Worm (Caenorhabditis elegans) whole organism, L1 larva: ENCODE results near the gene pigq-1.
"Not testable (repeated sequence)": the region's sequence is repeated elsewhere in the genome, so short reads cannot be mapped to it uniquely, and the experiment has no call there.

Experiments used
- C34B4.2 ChIP-seq: sonication (generic microtip); optimal IDR thresholded peaks from 2 replicates; lab custom pipeline; 2017; ENCODE audit warnings: mild to moderate bottlenecking, missing genetic modification characterization, missing compliant biosample characterization
- ama-1 ChIP-seq: fragments of 150-350 bp; optimal IDR thresholded peaks from 2 replicates; lab custom pipeline; 2014
- blmp-1 ChIP-seq: fragments of 150-350 bp; optimal IDR thresholded peaks from 2 replicates; lab custom pipeline; 2014; ENCODE audit warnings: missing biosample characterization, missing genetic modification characterization
- ceh-82 ChIP-seq, 3 experiments: fragments of 150-350 bp in 1 of 3; sonication (generic microtip) in 2 of 3; optimal IDR thresholded peaks; 2 replicates each; lab custom pipeline; 2014 to 2017; ENCODE audit warnings: missing biosample characterization in 3 of 3, missing genetic modification characterization in 3 of 3
- efl-1 ChIP-seq, 4 experiments: fragments of 150-350 bp; optimal IDR thresholded peaks in 3 of 4; peaks in 1 of 4; 1 replicate in 1 of 4; 2 replicates in 3 of 4; lab custom pipeline; 2014; ENCODE audit warnings: missing biosample characterization in 2 of 4, missing genetic modification characterization in 2 of 4, missing genetic modification reagents in 2 of 4
- efl-3 ChIP-seq: fragments of 200-800 bp; sonication (Bioruptor generic); optimal IDR thresholded peaks from 2 replicates; lab custom pipeline; 2018; ENCODE audit warnings: mild to moderate bottlenecking, missing genetic modification characterization, missing compliant biosample characterization
- egl-27 ChIP-seq, 2 experiments: fragments of 150-350 bp in 1 of 2; sonication (generic microtip); optimal IDR thresholded peaks; 3 replicates each; lab custom pipeline; 2017 to 2018; ENCODE audit warnings: missing biosample characterization in 2 of 2, missing genetic modification characterization in 2 of 2, missing genetic modification reagents in 2 of 2
- elt-2 ChIP-seq: sonication (generic microtip); optimal IDR thresholded peaks from 2 replicates; lab custom pipeline; 2016; ENCODE audit warnings: missing genetic modification characterization, mild to moderate bottlenecking, inconsistent platforms, missing compliant biosample characterization, missing genetic modification reagents
- fkh-10 ChIP-seq: sonication (generic microtip); optimal IDR thresholded peaks from 2 replicates; lab custom pipeline; 2017; ENCODE audit warnings: missing biosample characterization, missing genetic modification reagents, missing genetic modification characterization
- fkh-8 ChIP-seq: sonication (generic microtip); optimal IDR thresholded peaks from 2 replicates; lab custom pipeline; 2016; ENCODE audit warnings: mild to moderate bottlenecking, missing genetic modification characterization, missing compliant biosample characterization
- fos-1 ChIP-seq: fragments of 150-350 bp; optimal IDR thresholded peaks from 2 replicates; lab custom pipeline; 2014; ENCODE audit warnings: missing biosample characterization, missing genetic modification characterization
- hpl-2 ChIP-seq: fragments of 150-350 bp; optimal IDR thresholded peaks from 2 replicates; lab custom pipeline; 2014; ENCODE audit warnings: missing biosample characterization, missing genetic modification reagents, missing genetic modification characterization
- isw-1 ChIP-seq: fragments of 200-800 bp; sonication (Bioruptor generic); IDR thresholded peaks from 2 replicates; pipeline ENCODE4 v1.3.6; 2022; ENCODE audit warnings: missing genetic modification characterization, missing compliant biosample characterization
- jun-1 ChIP-seq: fragments of 150-350 bp; optimal IDR thresholded peaks from 2 replicates; lab custom pipeline; 2014; ENCODE audit warnings: missing biosample characterization, missing genetic modification reagents, missing genetic modification characterization
- lin-39 ChIP-seq: fragments of 150-350 bp; optimal IDR thresholded peaks from 2 replicates; lab custom pipeline; 2014; ENCODE audit warnings: missing biosample characterization, missing genetic modification reagents, missing genetic modification characterization
- lir-3 ChIP-seq: sonication (generic microtip); optimal IDR thresholded peaks from 2 replicates; lab custom pipeline; 2016; ENCODE audit warnings: mild to moderate bottlenecking, missing genetic modification characterization, moderate library complexity, missing compliant biosample characterization; ENCODE audit not compliant: poor library complexity
- lsy-2 ChIP-seq, 2 experiments: fragments of 150-350 bp; optimal IDR thresholded peaks; 2 replicates each; lab custom pipeline; 2014; ENCODE audit warnings: missing biosample characterization in 2 of 2, missing genetic modification characterization in 2 of 2
- mef-2 ChIP-seq: fragments of 150-350 bp; optimal IDR thresholded peaks from 2 replicates; lab custom pipeline; 2014; ENCODE audit warnings: missing biosample characterization, missing genetic modification characterization
- nhr-12 ChIP-seq: sonication (generic microtip); optimal IDR thresholded peaks from 2 replicates; lab custom pipeline; 2017; ENCODE audit warnings: missing biosample characterization, missing genetic modification characterization
- nhr-19 ChIP-seq: fragments of 200-800 bp; sonication (Bioruptor generic); conservative IDR thresholded peaks from 2 replicates; pipeline ENCODE4 v1.3.6; 2022; ENCODE audit warnings: missing genetic modification characterization, missing compliant biosample characterization
- nhr-20 ChIP-seq: sonication (generic microtip); optimal IDR thresholded peaks from 2 replicates; lab custom pipeline; 2016; ENCODE audit warnings: mild to moderate bottlenecking, missing genetic modification characterization, missing compliant biosample characterization
- nhr-28 ChIP-seq: fragments of 150-350 bp; optimal IDR thresholded peaks from 2 replicates; lab custom pipeline; 2014; ENCODE audit warnings: missing biosample characterization, missing genetic modification characterization
- nhr-47 ChIP-seq: sonication (generic microtip); optimal IDR thresholded peaks from 2 replicates; lab custom pipeline; 2016; ENCODE audit warnings: mild to moderate bottlenecking, missing genetic modification characterization, moderate library complexity, missing compliant biosample characterization
- nhr-71 ChIP-seq: sonication (generic microtip); optimal IDR thresholded peaks from 2 replicates; lab custom pipeline; 2016; ENCODE audit warnings: mild to moderate bottlenecking, missing genetic modification characterization, moderate library complexity, missing compliant biosample characterization
- nhr-85 ChIP-seq: sonication (generic microtip); peaks from one replicate; lab custom pipeline; 2016; ENCODE audit warnings: missing genetic modification characterization, inconsistent platforms, missing compliant biosample characterization
- nhr-90 ChIP-seq: sonication (generic microtip); optimal IDR thresholded peaks from 2 replicates; lab custom pipeline; 2016; ENCODE audit warnings: mild to moderate bottlenecking, missing genetic modification characterization, missing compliant biosample characterization; ENCODE audit not compliant: poor library complexity
- skn-1 ChIP-seq: fragments of 150-350 bp; optimal IDR thresholded peaks from 2 replicates; lab custom pipeline; 2014; ENCODE audit warnings: missing biosample characterization, missing genetic modification characterization
- snpc-4 ChIP-seq: fragments of 150-350 bp; optimal IDR thresholded peaks from 2 replicates; lab custom pipeline; 2014; ENCODE audit warnings: missing biosample characterization, missing genetic modification characterization
- snu-23 ChIP-seq: sonication (generic microtip); optimal IDR thresholded peaks from 2 replicates; lab custom pipeline; 2016; ENCODE audit warnings: missing genetic modification characterization, missing compliant biosample characterization
- tbx-2 ChIP-seq: sonication (generic microtip); optimal IDR thresholded peaks from 2 replicates; lab custom pipeline; 2016; ENCODE audit warnings: missing genetic modification characterization, missing compliant biosample characterization
- tlp-1 ChIP-seq: fragments of 150-350 bp; optimal IDR thresholded peaks from 2 replicates; lab custom pipeline; 2014; ENCODE audit warnings: missing biosample characterization, missing genetic modification characterization
- unc-62 ChIP-seq: fragments of 150-350 bp; optimal IDR thresholded peaks from 2 replicates; lab custom pipeline; 2014; ENCODE audit warnings: missing biosample characterization, missing genetic modification reagents, missing genetic modification characterization
- unc-98 ChIP-seq: fragments of 200-800 bp; sonication (Bioruptor generic); IDR thresholded peaks from 2 replicates; pipeline ENCODE4 v1.3.6; 2022; ENCODE audit warnings: missing genetic modification characterization, missing compliant biosample characterization
- vab-15 ChIP-seq: sonication (generic microtip); optimal IDR thresholded peaks from 2 replicates; lab custom pipeline; 2017; ENCODE audit warnings: missing genotype, mild to moderate bottlenecking, missing genetic modification characterization, missing compliant biosample characterization
- zag-1 ChIP-seq: fragments of 150-350 bp; optimal IDR thresholded peaks from 2 replicates; lab custom pipeline; 2014; ENCODE audit warnings: missing biosample characterization, missing genetic modification characterization
- ztf-4 ChIP-seq: fragments of 150-350 bp; optimal IDR thresholded peaks from 2 replicates; lab custom pipeline; 2014; ENCODE audit warnings: missing biosample characterization, missing genetic modification characterization

The pigq-1 gene

ce11 chrIV:11156526-11156925 is 9.5 kb upstream of the pigq-1 start:
- TF ChIP-seq isw-1 (GFP tag; lab: Robert Waterston, UW), result no peak
- no peak for TF ChIP-seq mef-2 (tag; lab: Kevin White, UChicago)
- TF ChIP-seq lin-39 (tag; lab: Kevin White, UChicago), result no peak
- no peak for TF ChIP-seq nhr-12 (tag; lab: Kevin White, UChicago)
- TF ChIP-seq snu-23 (GFP tag; lab: Kevin White, UChicago), result no peak
- TF ChIP-seq nhr-20 (tag; lab: Kevin White, UChicago), result no peak
- TF ChIP-seq tlp-1 (tag; lab: Kevin White, UChicago), result no peak
- TF ChIP-seq C34B4.2 (tag; lab: Kevin White, UChicago), result no peak
- no peak for TF ChIP-seq elt-2 (tag; lab: Kevin White, UChicago)
- no peak for TF ChIP-seq lsy-2 (tag; optimal IDR thresholded peaks at IDR 0.05; lab: Kevin White, UChicago)
- TF ChIP-seq unc-62 (GFP tag; lab: Kevin White, UChicago), result no peak
- no peak for TF ChIP-seq vab-15
- no peak for TF ChIP-seq nhr-47 (tag; lab: Kevin White, UChicago)
- no peak for TF ChIP-seq nhr-85 (tag; lab: Kevin White, UChicago)
- TF ChIP-seq efl-1 (optimal IDR thresholded peaks at IDR 0.05; lab: Kevin White, UChicago), result no peak
- TF ChIP-seq efl-1 (GFP tag; optimal IDR thresholded peaks at IDR 0.05 in 1 of 2; lab: Kevin White, UChicago), result no peak
- no peak for TF ChIP-seq hpl-2 (GFP tag; lab: Kevin White, UChicago)
- TF ChIP-seq nhr-71 (tag; lab: Kevin White, UChicago), result no peak
- no peak for TF ChIP-seq ceh-82 (tag; optimal IDR thresholded peaks at IDR 0.05; lab: Kevin White, UChicago)
- TF ChIP-seq egl-27 (tag; optimal IDR thresholded peaks at IDR 0.05; lab: Kevin White, UChicago), result no peak
- TF ChIP-seq fkh-10 (GFP tag; lab: Kevin White, UChicago), result no peak
- TF ChIP-seq, all 84 proteins: peak for 0

DNA sequence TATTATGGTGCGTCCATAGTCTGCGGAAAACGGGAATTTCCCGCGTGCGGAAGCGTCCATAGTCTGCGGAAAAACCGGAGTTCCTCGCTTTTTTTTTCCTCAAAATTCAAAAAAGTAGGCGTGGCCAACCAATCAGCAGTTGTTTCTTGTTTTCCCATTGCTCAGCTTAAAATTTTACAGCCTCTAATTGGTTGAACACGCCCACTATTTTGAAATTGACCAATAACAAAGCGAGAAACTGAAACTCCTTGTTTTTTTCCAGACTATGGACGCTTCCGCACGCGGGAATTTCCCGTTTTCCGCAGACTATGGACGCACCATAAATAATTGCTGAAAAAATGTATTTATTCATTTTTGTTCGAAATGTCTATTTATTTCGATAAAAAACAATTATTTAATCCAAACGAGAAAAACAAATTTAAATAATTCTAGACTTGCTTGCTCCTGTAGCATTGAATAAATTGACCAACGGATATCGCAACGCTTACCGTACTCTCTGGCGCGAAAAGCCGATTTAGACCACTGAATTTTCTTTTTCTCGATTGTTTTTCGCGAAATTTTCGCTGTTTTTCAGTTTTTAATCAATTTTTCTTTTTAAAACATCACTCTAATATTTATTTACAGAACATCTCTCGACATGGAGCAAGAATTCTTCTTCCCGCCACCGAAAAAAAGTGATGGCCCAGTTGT is 7.5 kb upstream of the pigq-1 start, which contains the start of gene C08F8.3:
TSS of gene C08F8.3 (plus strand) at position 620 of the 690 bp plus-strand sequence.
- TF ChIP-seq fkh-10 (GFP tag; lab: Kevin White, UChicago); snpc-4 (tag; lab: Kevin White, UChicago); ceh-82 (tag; optimal IDR thresholded peaks at IDR 0.05; lab: Kevin White, UChicago): not testable (repeated sequence)
- TF ChIP-seq, all 84 proteins: peak for 0; not testable (repeated sequence) for 84

DNA sequence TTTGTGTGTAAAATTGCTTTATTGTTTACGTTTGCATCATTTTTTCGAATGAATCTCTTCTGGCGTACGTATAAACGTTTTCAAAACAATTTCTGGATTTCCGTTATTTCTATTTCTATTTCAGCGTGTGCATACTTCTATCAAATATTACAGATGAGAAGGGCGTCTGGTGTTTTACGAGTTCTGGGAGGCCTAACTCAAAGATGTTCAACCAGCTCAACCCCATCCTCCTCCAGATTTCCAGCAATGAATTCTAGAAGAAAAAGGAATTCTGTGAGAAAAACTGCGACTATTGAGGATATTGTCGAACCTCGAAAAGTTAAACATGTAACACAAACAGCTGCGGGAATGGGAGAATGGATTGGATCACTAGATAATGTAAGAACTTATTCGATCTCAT is 3.8 kb upstream of the pigq-1 start, which contains the start of gene C08F8.2:
TSS of gene C08F8.2 (plus strand) at position 154 of the 400 bp plus-strand sequence.
- TF ChIP-seq blmp-1 (tag; lab: Kevin White, UChicago) (no peak), efl-1 (optimal IDR thresholded peaks at IDR 0.05; lab: Kevin White, UChicago) (no peak), efl-1 (GFP tag; optimal IDR thresholded peaks at IDR 0.05 in 1 of 2; lab: Kevin White, UChicago) (no peak), ama-1 (lab: Kevin White, UChicago) (peak; percentile 67), ztf-4 (tag; lab: Kevin White, UChicago) (peak; percentile 13), nhr-19 (GFP tag; lab: Robert Waterston, UW) (peak; percentile 30; the same call in 1 of the 2 replicates), fkh-8 (tag; lab: Kevin White, UChicago) (no peak), nhr-28 (tag; lab: Kevin White, UChicago) (no peak), snu-23 (GFP tag; lab: Kevin White, UChicago) (no peak), nhr-90 (tag; lab: Kevin White, UChicago) (no peak), tbx-2 (tag; lab: Kevin White, UChicago) (no peak), unc-98 (GFP tag; lab: Robert Waterston, UW) (no peak), snpc-4 (tag; lab: Kevin White, UChicago) (no peak), fos-1 (tag; lab: Kevin White, UChicago) (no peak), skn-1 (tag; lab: Kevin White, UChicago) (no peak), lin-39 (tag; lab: Kevin White, UChicago) (no peak), lir-3 (tag; lab: Kevin White, UChicago) (no peak), zag-1 (tag; lab: Kevin White, UChicago) (no peak), efl-3 (GFP tag; lab: Kevin White, UChicago) (no peak), jun-1 (tag; lab: Kevin White, UChicago) (no peak)
